Worm (Caenorhabditis elegans): ENCODE data around the gene ifg-1.

ce11 chrII:8230976-8231375, 14.0 kb downstream of the ifg-1 start, which contains the start of gene M110.9:
- TF ChIP-seq nhr-12 (tag; optimal IDR thresholded peaks at IDR 0.05) (no peak), pha-4 (tag; optimal IDR thresholded peaks at IDR 0.05) (no peak), flh-1 (GFP tag; optimal IDR thresholded peaks at IDR 0.05) (no peak), mep-1 (tag; optimal IDR thresholded peaks at IDR 0.05) (no peak), elt-1 (tag; optimal IDR thresholded peaks at IDR 0.05; ENCODE audit: borderline replicate concordance, insufficient read depth) (no peak), ztf-11 (tag; optimal IDR thresholded peaks at IDR 0.05) (no peak), snpc-4 (tag; optimal IDR thresholded peaks at IDR 0.05) (no peak), nhr-76 (tag; optimal IDR thresholded peaks at IDR 0.05) (no peak), lsy-2 (tag; optimal IDR thresholded peaks at IDR 0.05) (no peak), blmp-1 (tag; optimal IDR thresholded peaks at IDR 0.05) (no peak), sem-2 (GFP tag; optimal IDR thresholded peaks at IDR 0.05) (no peak), nhr-28 (tag; optimal IDR thresholded peaks at IDR 0.05) (no peak)
